Worm (Caenorhabditis elegans): ENCODE data around the gene K02G10.15.

DNA sequence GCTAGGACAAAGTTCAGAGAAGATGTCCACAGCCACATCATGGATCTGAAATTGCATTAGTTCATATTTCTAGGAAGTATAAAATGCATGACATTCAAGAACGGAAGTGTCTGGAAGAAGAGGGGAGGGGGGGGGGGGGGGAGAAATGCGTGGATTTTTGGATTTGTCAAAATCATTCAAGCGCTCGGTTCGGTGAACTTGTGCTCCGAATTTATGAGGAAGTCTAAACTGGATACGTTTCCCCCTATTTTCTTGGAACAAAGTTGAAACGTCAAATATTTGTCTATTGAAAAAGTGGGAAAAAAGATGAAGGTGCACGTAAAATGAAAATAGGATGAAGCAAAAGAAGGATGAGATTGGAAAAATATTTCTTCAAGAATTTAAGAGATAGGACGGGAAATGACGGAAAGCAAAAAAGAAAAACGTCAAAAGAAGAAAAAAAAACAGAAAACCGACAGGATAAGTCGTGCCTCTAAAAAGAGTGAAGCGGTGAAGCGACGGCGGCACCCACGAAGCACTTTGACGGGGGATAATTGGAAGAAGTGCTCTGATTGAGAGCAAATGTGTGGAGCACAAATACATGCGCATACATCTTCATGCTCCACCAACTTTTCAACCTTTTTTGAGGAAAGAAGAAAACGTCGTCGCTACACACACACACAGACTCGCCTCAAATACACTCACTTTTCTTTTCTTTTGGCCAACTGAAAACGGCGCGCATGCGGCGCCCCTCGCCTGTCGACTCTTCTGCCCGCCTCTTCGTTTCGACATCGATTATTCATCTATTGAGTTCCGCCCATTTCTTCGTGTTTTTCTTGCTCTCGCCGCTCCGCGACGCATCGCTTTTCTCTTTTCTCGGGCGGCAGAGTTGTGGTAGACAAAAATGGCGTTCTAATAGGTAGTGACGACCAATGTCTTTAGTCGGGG lies 38.4 kb upstream of the K02G10.15 start, which contains the start of gene F55D10.4:
- TF ChIP-seq ets-7 (tag; optimal IDR thresholded peaks at IDR 0.05) (no peak), flt-1 (GFP tag; IDR thresholded peaks at IDR 0.05) (no peak), ama-1 (optimal IDR thresholded peaks at IDR 0.05) (no peak), sea-1 (GFP tag; conservative IDR thresholded peaks at IDR 0.05) (no peak), hmg-4 (GFP tag; optimal IDR thresholded peaks at IDR 0.05) (no peak), F13C5.2 (tag; optimal IDR thresholded peaks at IDR 0.05) (no peak), pes-1 (GFP tag; IDR thresholded peaks at IDR 0.05) (no peak), aly-1 (tag; optimal IDR thresholded peaks at IDR 0.05) (no peak), tra-4 (tag; optimal IDR thresholded peaks at IDR 0.05) (no peak), ceh-13 (GFP tag; optimal IDR thresholded peaks at IDR 0.05) (no peak)

All from whole organism, early embryonic.